Fruit fly (Drosophila melanogaster) whole organism, embryonic: Measurements from ENCODE around the gene CG13138.

ENCODE experiments used
- Adf1 ChIP-seq: fragments of 200-800 bp; sonication (Bioruptor generic); IDR thresholded peaks from 2 replicates; pipeline ENCODE4 v1.3.6; 2022; ENCODE audit warnings: missing biosample characterization, missing genetic modification characterization
- Blimp-1 ChIP-seq: fragments of 200-800 bp; sonication (Bioruptor generic); optimal IDR thresholded peaks from 3 replicates; lab custom pipeline; 2018; ENCODE audit warnings: missing biosample characterization, missing genetic modification characterization, mild to moderate bottlenecking, moderate library complexity, missing genetic modification reagents
- CG11247 ChIP-seq: fragments of 200-800 bp; sonication (Bioruptor generic); IDR thresholded peaks from 2 replicates; pipeline ENCODE4 v1.3.6; 2022; ENCODE audit warnings: missing biosample characterization, missing genetic modification characterization
- CG13624 ChIP-seq: fragments of 200-800 bp; sonication (Bioruptor generic); optimal IDR thresholded peaks from 2 replicates; lab custom pipeline; 2016; ENCODE audit warnings: missing biosample characterization, missing genetic modification characterization
- CG14965 ChIP-seq: fragments of 200-800 bp; sonication (Bioruptor generic); optimal IDR thresholded peaks from 2 replicates; lab custom pipeline; 2016; ENCODE audit warnings: missing biosample characterization, missing genetic modification characterization, borderline replicate concordance
- CG15073 ChIP-seq: fragments of 200-800 bp; sonication (Bioruptor generic); optimal IDR thresholded peaks from 2 replicates; lab custom pipeline; 2016; ENCODE audit warnings: missing biosample characterization, missing genetic modification characterization
- CG17359 ChIP-seq: fragments of 200-800 bp; sonication (Bioruptor generic); optimal IDR thresholded peaks from 3 replicates; lab custom pipeline; 2018; ENCODE audit warnings: missing biosample characterization, mild to moderate bottlenecking, missing genetic modification characterization, moderate library complexity
- CG17568 ChIP-seq: fragments of 200-800 bp; sonication (Bioruptor generic); optimal IDR thresholded peaks from 2 replicates; lab custom pipeline; 2018; ENCODE audit warnings: missing biosample characterization, mild to moderate bottlenecking, missing genetic modification characterization, moderate library complexity
- CG2712 ChIP-seq: fragments of 200-800 bp; optimal IDR thresholded peaks from 3 replicates; lab custom pipeline; 2019; ENCODE audit warnings: missing biosample characterization, mild to moderate bottlenecking, missing genetic modification characterization, moderate library complexity
- CG2875 ChIP-seq: fragments of 200-800 bp; sonication (Bioruptor generic); optimal IDR thresholded peaks from 2 replicates; lab custom pipeline; 2017; ENCODE audit warnings: missing biosample characterization, mild to moderate bottlenecking, missing genetic modification characterization, missing genetic modification reagents
- CG30403 ChIP-seq: fragments of 200-800 bp; sonication (Bioruptor generic); optimal IDR thresholded peaks from 3 replicates; lab custom pipeline; 2016; ENCODE audit warnings: missing biosample characterization, missing genetic modification characterization
- CG3163 ChIP-seq: fragments of 200-800 bp; sonication (Bioruptor generic); optimal IDR thresholded peaks from 3 replicates; lab custom pipeline; 2016; ENCODE audit warnings: missing biosample characterization, missing genetic modification characterization
- CG33213 ChIP-seq: fragments of 200-800 bp; sonication (Bioruptor generic); optimal IDR thresholded peaks from 3 replicates; lab custom pipeline; 2016; ENCODE audit warnings: missing biosample characterization, missing genetic modification characterization
- CG33557 ChIP-seq: fragments of 200-800 bp; sonication (Bioruptor generic); optimal IDR thresholded peaks from 2 replicates; lab custom pipeline; 2019; ENCODE audit warnings: missing biosample characterization, mild to moderate bottlenecking, missing genetic modification characterization, moderate library complexity
- CG34224 ChIP-seq: fragments of 200-800 bp; sonication (Bioruptor generic); IDR thresholded peaks from 3 replicates; pipeline ENCODE4 v1.3.6; 2022; ENCODE audit warnings: missing biosample characterization, missing genetic modification characterization; ENCODE audit not compliant: partially characterized antibody
- CG7271 ChIP-seq: fragments of 200-800 bp; sonication (Bioruptor generic); optimal IDR thresholded peaks from 2 replicates; lab custom pipeline; 2018; ENCODE audit warnings: missing biosample characterization, mild to moderate bottlenecking, missing genetic modification characterization, moderate library complexity
- CG8765 ChIP-seq: fragments of 200-800 bp; sonication (Bioruptor generic); IDR thresholded peaks from 2 replicates; pipeline ENCODE4 v1.3.6; 2022; ENCODE audit warnings: missing biosample characterization, missing genetic modification characterization
- CG9932 ChIP-seq: fragments of 200-800 bp; sonication (Bioruptor generic); IDR thresholded peaks from 2 replicates; pipeline ENCODE4 v1.3.6; 2022; ENCODE audit warnings: missing biosample characterization, missing genetic modification characterization
- Deaf1 ChIP-seq: fragments of 200-800 bp; optimal IDR thresholded peaks from 3 replicates; lab custom pipeline; 2019; ENCODE audit warnings: missing biosample characterization, mild to moderate bottlenecking, missing genetic modification characterization, moderate library complexity
- Dek ChIP-seq: fragments of 200-800 bp; sonication (Bioruptor generic); optimal IDR thresholded peaks from 3 replicates; lab custom pipeline; 2019; ENCODE audit warnings: missing biosample characterization, mild to moderate bottlenecking, missing genetic modification characterization, moderate library complexity
- Dip2 ChIP-seq: fragments of 200-800 bp; sonication (Bioruptor generic); IDR thresholded peaks from 2 replicates; pipeline ENCODE4 v1.3.6; 2022; ENCODE audit warnings: missing biosample characterization, missing genetic modification characterization
- Gug ChIP-seq: fragments of 200-800 bp; sonication (Bioruptor generic); IDR thresholded peaks from 4 replicates; pipeline ENCODE4 v1.3.6; 2022; ENCODE audit warnings: missing biosample characterization, missing genetic modification characterization
- HLHmδ ChIP-seq: fragments of 200-800 bp; sonication (Bioruptor generic); optimal IDR thresholded peaks from 2 replicates; lab custom pipeline; 2018; ENCODE audit warnings: missing biosample characterization, mild to moderate bottlenecking, missing genetic modification characterization, moderate library complexity
- Hand ChIP-seq: fragments of 200-800 bp; sonication (Bioruptor generic); optimal IDR thresholded peaks from 2 replicates; lab custom pipeline; 2017; ENCODE audit warnings: mild to moderate bottlenecking, missing biosample characterization, missing genetic modification reagents, missing genetic modification characterization
- Hmr ChIP-seq: fragments of 200-800 bp; sonication (Bioruptor generic); optimal IDR thresholded peaks from 3 replicates; lab custom pipeline; 2017; ENCODE audit warnings: mild to moderate bottlenecking, missing biosample characterization, missing genetic modification reagents, missing genetic modification characterization
- Hr51 ChIP-seq, 2 experiments: fragments of 200-800 bp; sonication (Bioruptor generic); optimal IDR thresholded peaks; 2 replicates in 1 of 2; 3 replicates in 1 of 2; lab custom pipeline; 2016 to 2018; ENCODE audit warnings: missing biosample characterization in 2 of 2, missing genetic modification characterization in 2 of 2, mild to moderate bottlenecking in 1 of 2, moderate library complexity in 1 of 2
- Oaz ChIP-seq: fragments of 200-800 bp; sonication (Bioruptor generic); IDR thresholded peaks from 2 replicates; pipeline ENCODE4 v1.3.6; 2022; ENCODE audit warnings: missing biosample characterization, missing genetic modification characterization
- Rfx ChIP-seq: fragments of 200-800 bp; sonication (Bioruptor generic); IDR thresholded peaks from 2 replicates; pipeline ENCODE4 v1.3.6; 2022; ENCODE audit warnings: missing biosample characterization, missing genetic modification characterization
- Side ChIP-seq: fragments of 200-800 bp; sonication (Bioruptor generic); optimal IDR thresholded peaks from 2 replicates; lab custom pipeline; 2016; ENCODE audit warnings: missing biosample characterization, missing genetic modification characterization
- Taf1 ChIP-seq: fragments of 200-800 bp; sonication (Bioruptor generic); IDR thresholded peaks from 2 replicates; pipeline ENCODE4 v1.3.6; 2022; ENCODE audit warnings: missing biosample characterization, missing genetic modification characterization
- abd-A ChIP-seq: fragments of 200-800 bp; sonication (Bioruptor generic); optimal IDR thresholded peaks from 3 replicates; lab custom pipeline; 2019; ENCODE audit warnings: missing biosample characterization, mild to moderate bottlenecking, missing genetic modification characterization, moderate library complexity
- cas ChIP-seq: fragments of 200-800 bp; sonication (Bioruptor generic); IDR thresholded peaks from 2 replicates; pipeline ENCODE4 v1.3.6; 2022; ENCODE audit warnings: missing biosample characterization, missing genetic modification characterization
- chn ChIP-seq: fragments of 200-800 bp; sonication (Bioruptor generic); optimal IDR thresholded peaks from 2 replicates; lab custom pipeline; 2016; ENCODE audit warnings: missing biosample characterization, missing genetic modification characterization
- exex ChIP-seq: fragments of 200-800 bp; sonication (Bioruptor generic); optimal IDR thresholded peaks from 4 replicates; lab custom pipeline; 2018; ENCODE audit warnings: missing biosample characterization, mild to moderate bottlenecking, missing genetic modification characterization, moderate library complexity
- gcm2 ChIP-seq: fragments of 200-800 bp; sonication (Bioruptor generic); optimal IDR thresholded peaks from 2 replicates; lab custom pipeline; 2016; ENCODE audit warnings: missing biosample characterization, missing genetic modification characterization
- gem ChIP-seq: fragments of 200-800 bp; sonication (Bioruptor generic); optimal IDR thresholded peaks from 2 replicates; lab custom pipeline; 2019; ENCODE audit warnings: missing biosample characterization, mild to moderate bottlenecking, missing genetic modification characterization, moderate library complexity
- grn ChIP-seq: fragments of 200-800 bp; sonication (Bioruptor generic); optimal IDR thresholded peaks from 3 replicates; lab custom pipeline; 2017; ENCODE audit warnings: missing biosample characterization, missing genetic modification characterization
- hkb ChIP-seq, 2 experiments: fragments of 200-800 bp in 1 of 2; fragments of >200 bp in 1 of 2; sonication (Bioruptor generic) in 1 of 2; IDR thresholded peaks in 1 of 2; optimal IDR thresholded peaks in 1 of 2; 2 replicates each; pipeline versions ENCODE4 v1.3.6 to Lab custom; 2017 to 2022; ENCODE audit warnings: missing biosample characterization in 1 of 2, missing genetic modification characterization in 1 of 2
- jumu ChIP-seq: fragments of 200-800 bp; sonication (Bioruptor generic); optimal IDR thresholded peaks from 3 replicates; lab custom pipeline; 2016; ENCODE audit warnings: missing biosample characterization, missing genetic modification characterization
- lilli ChIP-seq: fragments of 200-800 bp; sonication (Bioruptor generic); optimal IDR thresholded peaks from 3 replicates; lab custom pipeline; 2016; ENCODE audit warnings: missing biosample characterization, missing genetic modification characterization
- nom ChIP-seq: fragments of 200-800 bp; sonication (Bioruptor generic); optimal IDR thresholded peaks from 2 replicates; lab custom pipeline; 2017; ENCODE audit warnings: missing biosample characterization, missing genetic modification characterization, mild to moderate bottlenecking, moderate library complexity, missing genetic modification reagents
- phol ChIP-seq: fragments of 200-800 bp; sonication (Bioruptor generic); optimal IDR thresholded peaks from 3 replicates; lab custom pipeline; 2018; ENCODE audit warnings: missing biosample characterization, mild to moderate bottlenecking, missing genetic modification characterization, moderate library complexity
- salm ChIP-seq: fragments of 200-800 bp; sonication (Bioruptor generic); optimal IDR thresholded peaks from 2 replicates; lab custom pipeline; 2018; ENCODE audit warnings: missing biosample characterization, mild to moderate bottlenecking, missing genetic modification characterization
- sd ChIP-seq: fragments of 200-800 bp; sonication (Bioruptor generic); optimal IDR thresholded peaks from 3 replicates; lab custom pipeline; 2018; ENCODE audit warnings: missing biosample characterization, mild to moderate bottlenecking, missing genetic modification characterization, moderate library complexity
- so ChIP-seq: fragments of 200-800 bp; sonication (Bioruptor generic); IDR thresholded peaks from 3 replicates; pipeline ENCODE4 v1.3.6; 2022; ENCODE audit warnings: missing biosample characterization, missing genetic modification characterization
- trem ChIP-seq: fragments of 200-800 bp; optimal IDR thresholded peaks from 3 replicates; lab custom pipeline; 2019; ENCODE audit warnings: missing biosample characterization, mild to moderate bottlenecking, missing genetic modification characterization, moderate library complexity
- tup ChIP-seq: fragments of 200-800 bp; sonication (Bioruptor generic); optimal IDR thresholded peaks from 2 replicates; lab custom pipeline; 2016; ENCODE audit warnings: missing biosample characterization, mild to moderate bottlenecking, missing genetic modification characterization, moderate library complexity
- twi ChIP-seq: fragments of 200-800 bp; optimal IDR thresholded peaks from 2 replicates; lab custom pipeline; 2019; ENCODE audit warnings: missing biosample characterization, mild to moderate bottlenecking, missing genetic modification characterization, moderate library complexity
- vnd ChIP-seq: fragments of 200-800 bp; sonication (Bioruptor generic); IDR thresholded peaks from 3 replicates; pipeline ENCODE4 v1.3.6; 2022; ENCODE audit warnings: missing biosample characterization, missing genetic modification characterization; ENCODE audit not compliant: partially characterized antibody

CG13138 gene

DNA sequence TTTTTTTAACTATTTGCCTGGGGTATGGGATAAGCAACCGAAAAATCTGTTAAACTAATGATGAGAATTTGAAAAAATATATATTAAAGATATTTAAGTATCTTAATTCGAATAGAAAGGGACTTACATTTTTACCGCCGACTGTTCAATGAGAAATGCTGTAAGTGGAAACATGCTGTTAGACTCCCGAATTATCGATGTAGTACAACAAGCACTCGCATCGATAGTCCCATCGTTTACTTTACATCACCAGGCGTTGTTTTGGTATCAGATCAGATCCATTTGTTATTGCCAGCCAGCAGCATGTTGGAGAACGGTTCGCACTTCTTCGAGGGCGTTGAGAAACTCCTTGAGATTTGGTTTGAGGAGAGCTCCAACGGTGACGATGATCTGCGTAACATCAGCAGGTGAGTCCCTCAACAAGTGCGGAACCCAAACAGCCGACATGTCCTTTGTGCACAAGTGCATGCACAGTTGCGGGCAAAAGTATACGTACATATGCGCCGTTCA, 37.4 kb upstream of the CG13138 start, which contains the start of gene SamDC (continued):
- TF ChIP-seq vnd (GFP tag; lab: Robert Waterston, UW), result peak; percentile 59; the same call in 2 of the 3 replicates
- TF ChIP-seq chn (GFP tag; lab: Kevin White, UChicago), result peak; percentile 10
- no peak for TF ChIP-seq CG3163 (GFP tag; lab: Kevin White, UChicago)
- TF ChIP-seq gcm2, result no peak
- TF ChIP-seq abd-A (tag; lab: Kevin White, UChicago), result no peak
- TF ChIP-seq exex (tag; lab: Kevin White, UChicago), result no peak
- TF ChIP-seq jumu (GFP tag; lab: Kevin White, UChicago), result peak; percentile 25
- TF ChIP-seq trem (tag; lab: Kevin White, UChicago), result peak; percentile 45
- TF ChIP-seq Gug (GFP tag; lab: Robert Waterston, UW), result no peak
- peak; percentile 79 for TF ChIP-seq CG34224 (GFP tag; lab: Robert Waterston, UW)
- TF ChIP-seq nom (GFP tag; lab: Kevin White, UChicago), result no peak
- TF ChIP-seq Rfx (GFP tag; lab: Robert Waterston, UW), result peak; percentile 69
- peak; percentile 52 for TF ChIP-seq lilli (GFP tag; lab: Kevin White, UChicago)
- peak; percentile 68 for TF ChIP-seq Dek (tag; lab: Kevin White, UChicago)
- TF ChIP-seq Hr51 (GFP tag; optimal IDR thresholded peaks at IDR 0.05; lab: Kevin White, UChicago), result peak; percentile 40 to 60
- no peak; the same call in 1 of the 2 replicates for TF ChIP-seq CG9932 (GFP tag; lab: Robert Waterston, UW)
- TF ChIP-seq Side, result peak; percentile 47
- TF ChIP-seq Dip2, result no peak
- TF ChIP-seq HLHmδ (GFP tag; lab: Kevin White, UChicago), result peak; percentile 46
- no peak for TF ChIP-seq hkb (optimal IDR thresholded peaks at IDR 0.05; lab: Kevin White, UChicago)
- peak; percentile 53; the same call in 1 of the 2 replicates for TF ChIP-seq hkb (GFP tag; IDR thresholded peaks at IDR 0.05; lab: Robert Waterston, UW)
- TF ChIP-seq CG30403 (GFP tag; lab: Kevin White, UChicago), result peak; percentile 55
- TF ChIP-seq grn (GFP tag; lab: Kevin White, UChicago), result peak; percentile 99
- peak; percentile 23 for TF ChIP-seq CG17359 (tag; lab: Kevin White, UChicago)
- no peak for TF ChIP-seq CG17568 (GFP tag; lab: Kevin White, UChicago)
- peak; percentile 42 for TF ChIP-seq phol (tag; lab: Kevin White, UChicago)
- 0 out of 2 replicates have a peak, but pooled peaks have one; percentile 13 for TF ChIP-seq cas (GFP tag; lab: Robert Waterston, UW)
- peak; percentile 7 for TF ChIP-seq CG13624
- TF ChIP-seq CG33213 (GFP tag; lab: Kevin White, UChicago), result peak; percentile 34
- TF ChIP-seq CG11247 (GFP tag; lab: Robert Waterston, UW), result no peak
- TF ChIP-seq Adf1 (GFP tag; lab: Robert Waterston, UW), result peak; percentile 27; the same call in 1 of the 2 replicates
- TF ChIP-seq CG2712, result peak; percentile 53
- TF ChIP-seq twi (tag; lab: Kevin White, UChicago), result peak; percentile 17
- no peak for TF ChIP-seq CG33557 (GFP tag; lab: Kevin White, UChicago)
- no peak for TF ChIP-seq tup (GFP tag; lab: Kevin White, UChicago)
- TF ChIP-seq Blimp-1 (GFP tag; lab: Kevin White, UChicago), result no peak
- peak; percentile 14 for TF ChIP-seq salm (tag; lab: Kevin White, UChicago)
- no peak for TF ChIP-seq Hand
- no peak for TF ChIP-seq CG15073 (GFP tag; lab: Kevin White, UChicago)
- 0 out of 2 replicates have a peak, but pooled peaks have one; percentile 15 for TF ChIP-seq Taf1 (GFP tag; lab: Robert Waterston, UW)
- no peak for TF ChIP-seq CG8765
- TF ChIP-seq Deaf1, result no peak
- no peak for TF ChIP-seq CG7271 (tag; lab: Kevin White, UChicago)
- no peak for TF ChIP-seq CG14965 (GFP tag; lab: Kevin White, UChicago)
- no peak for TF ChIP-seq so (GFP tag; lab: Robert Waterston, UW)
- no peak for TF ChIP-seq CG2875
- TF ChIP-seq sd (tag; lab: Kevin White, UChicago), result peak; percentile 27
- TF ChIP-seq Oaz, result no peak
- peak; percentile 76 for TF ChIP-seq gem (tag; lab: Kevin White, UChicago)
- peak; percentile 75 for TF ChIP-seq Hmr (GFP tag; lab: Kevin White, UChicago)
